Worm (Caenorhabditis elegans) whole organism, early embryonic: ENCODE data around the gene ogr-2.

Experiments used
- F13C5.2 ChIP-seq: sonication (generic microtip); optimal IDR thresholded peaks from 2 replicates; lab custom pipeline; 2017; ENCODE audit warnings: mild to moderate bottlenecking, missing genetic modification characterization, inconsistent platforms, missing compliant biosample characterization
- flt-1 ChIP-seq: fragments of 200-800 bp; sonication (Bioruptor generic); IDR thresholded peaks from 2 replicates; pipeline ENCODE4 v1.3.6; 2022; ENCODE audit warnings: missing genetic modification characterization, missing compliant biosample characterization
- tbx-11 ChIP-seq: fragments of 200-800 bp; sonication (Bioruptor generic); IDR thresholded peaks from 2 replicates; pipeline ENCODE4 v1.3.6; 2022; ENCODE audit warnings: missing genetic modification characterization, missing compliant biosample characterization

ce11 chrII:10065472-10065871 is 24.5 kb downstream of the ogr-2 start:
- no peak for TF ChIP-seq tbx-11 (GFP tag; lab: Robert Waterston, UW)
- peak; percentile 49; the same call in 1 of the 2 replicates for TF ChIP-seq flt-1 (GFP tag; lab: Robert Waterston, UW)
- no peak for TF ChIP-seq F13C5.2 (tag; lab: Kevin White, UChicago)
